Worm (Caenorhabditis elegans): ENCODE measurements around the gene C11G6.2.

- TF ChIP-seq cog-1 (tag; optimal IDR thresholded peaks at IDR 0.05) (no peak), tab-1 (GFP tag; IDR thresholded peaks at IDR 0.05) (no peak), med-1 (GFP tag; optimal IDR thresholded peaks at IDR 0.05; ENCODE audit: insufficient read depth) (no peak)
These were observed 18.7 kb upstream of the C11G6.2 start for ce11 chrX:16309705-16310104.
